Fruit fly (Drosophila melanogaster) whole organism, embryonic: Measurements from ENCODE around the gene Ythdc1.

Source experiments
- Atf-2 ChIP-seq: fragments of 200-800 bp; sonication (Bioruptor generic); optimal IDR thresholded peaks from 2 replicates; lab custom pipeline; 2016; ENCODE audit warnings: missing biosample characterization, missing genetic modification characterization
- Atf6 ChIP-seq: fragments of 200-800 bp; sonication (Bioruptor generic); IDR thresholded peaks from 2 replicates; pipeline ENCODE4 v1.3.6; 2022; ENCODE audit warnings: missing biosample characterization, missing genetic modification characterization
- CG12299 ChIP-seq: fragments of 200-800 bp; sonication (Bioruptor generic); optimal IDR thresholded peaks from 2 replicates; lab custom pipeline; 2018; ENCODE audit warnings: missing biosample characterization, mild to moderate bottlenecking, missing genetic modification characterization
- CG12391 ChIP-seq: fragments of 200-800 bp; sonication (Bioruptor generic); optimal IDR thresholded peaks from 3 replicates; lab custom pipeline; 2018; ENCODE audit warnings: missing biosample characterization, mild to moderate bottlenecking, missing genetic modification characterization, moderate library complexity
- CG12769 ChIP-seq: fragments of 200-800 bp; sonication (Bioruptor generic); optimal IDR thresholded peaks from 2 replicates; lab custom pipeline; 2019; ENCODE audit warnings: missing biosample characterization, mild to moderate bottlenecking, missing genetic modification characterization, moderate library complexity
- CG14014 ChIP-seq: fragments of 200-800 bp; sonication (Bioruptor generic); IDR thresholded peaks from 2 replicates; pipeline ENCODE4 v1.3.6; 2022; ENCODE audit warnings: missing biosample characterization, missing genetic modification characterization
- CG14710 ChIP-seq: fragments of 200-800 bp; sonication (Bioruptor generic); optimal IDR thresholded peaks from 3 replicates; lab custom pipeline; 2019; ENCODE audit warnings: missing biosample characterization, mild to moderate bottlenecking, missing genetic modification characterization, moderate library complexity
- CG15011 ChIP-seq: fragments of 200-800 bp; sonication (Bioruptor generic); optimal IDR thresholded peaks from 3 replicates; lab custom pipeline; 2018; ENCODE audit warnings: missing biosample characterization, mild to moderate bottlenecking, missing genetic modification characterization
- CG16779 ChIP-seq: fragments of 200-800 bp; sonication (Bioruptor generic); IDR thresholded peaks from 2 replicates; pipeline ENCODE4 v1.3.6; 2022; ENCODE audit warnings: missing biosample characterization, missing genetic modification characterization
- CG2875 ChIP-seq: fragments of 200-800 bp; sonication (Bioruptor generic); optimal IDR thresholded peaks from 2 replicates; lab custom pipeline; 2017; ENCODE audit warnings: missing biosample characterization, mild to moderate bottlenecking, missing genetic modification characterization, missing genetic modification reagents
- CG32772 ChIP-seq: fragments of 200-800 bp; sonication (Bioruptor generic); IDR thresholded peaks from 2 replicates; pipeline ENCODE4 v1.3.6; 2022; ENCODE audit warnings: missing biosample characterization, missing genetic modification characterization
- CG6654 ChIP-seq: fragments of 200-800 bp; sonication (Bioruptor generic); optimal IDR thresholded peaks from 2 replicates; lab custom pipeline; 2017; ENCODE audit warnings: missing biosample characterization, mild to moderate bottlenecking, missing genetic modification characterization
- CG6791 ChIP-seq: fragments of 200-800 bp; sonication (Bioruptor generic); IDR thresholded peaks from 3 replicates; pipeline ENCODE4 v1.3.6; 2022; ENCODE audit warnings: missing biosample characterization, missing genetic modification characterization; ENCODE audit not compliant: partially characterized antibody
- CG7745 ChIP-seq: fragments of 200-800 bp; sonication (Bioruptor generic); optimal IDR thresholded peaks from 2 replicates; lab custom pipeline; 2018; ENCODE audit warnings: missing biosample characterization, mild to moderate bottlenecking, missing genetic modification characterization, moderate library complexity
- CG8388 ChIP-seq: fragments of 200-800 bp; sonication (Bioruptor generic); optimal IDR thresholded peaks from 2 replicates; lab custom pipeline; 2019; ENCODE audit warnings: missing biosample characterization, mild to moderate bottlenecking, missing genetic modification characterization, moderate library complexity
- CG9817 ChIP-seq: fragments of 200-800 bp; sonication (Bioruptor generic); optimal IDR thresholded peaks from 2 replicates; lab custom pipeline; 2018; ENCODE audit warnings: missing biosample characterization, mild to moderate bottlenecking, missing genetic modification characterization, moderate library complexity
- Dfd ChIP-seq, 2 experiments: fragments of >200 bp; optimal IDR thresholded peaks; 2 replicates each; lab custom pipeline; 2017; ENCODE audit warnings: missing biosample characterization in 2 of 2, missing genetic modification characterization in 2 of 2
- Hand ChIP-seq: fragments of 200-800 bp; sonication (Bioruptor generic); optimal IDR thresholded peaks from 2 replicates; lab custom pipeline; 2017; ENCODE audit warnings: mild to moderate bottlenecking, missing biosample characterization, missing genetic modification reagents, missing genetic modification characterization
- Hr39 ChIP-seq: fragments of >200 bp; optimal IDR thresholded peaks from 2 replicates; lab custom pipeline; 2017
- Kr ChIP-seq: fragments of 200-800 bp; sonication (Bioruptor generic); optimal IDR thresholded peaks from 2 replicates; lab custom pipeline; 2017; ENCODE audit warnings: missing biosample characterization, mild to moderate bottlenecking, missing genetic modification characterization
- NFAT ChIP-seq: fragments of 200-800 bp; sonication (Bioruptor generic); IDR thresholded peaks from 2 replicates; pipeline ENCODE4 v1.3.6; 2022; ENCODE audit warnings: missing biosample characterization, missing genetic modification characterization
- Nf-YA ChIP-seq: fragments of 200-800 bp; sonication (Bioruptor generic); IDR thresholded peaks from 2 replicates; pipeline ENCODE4 v1.3.6; 2022; ENCODE audit warnings: missing biosample characterization, missing genetic modification characterization
- Ptx1 ChIP-seq: fragments of 200-800 bp; sonication (Bioruptor generic); IDR thresholded peaks from 2 replicates; pipeline ENCODE4 v1.3.6; 2022; ENCODE audit warnings: missing biosample characterization, missing genetic modification characterization
- Ravus ChIP-seq: fragments of 200-800 bp; sonication (Bioruptor generic); IDR thresholded peaks from 2 replicates; pipeline ENCODE4 v1.3.6; 2022; ENCODE audit warnings: missing biosample characterization, missing genetic modification characterization
- Rfx ChIP-seq: fragments of 200-800 bp; sonication (Bioruptor generic); IDR thresholded peaks from 2 replicates; pipeline ENCODE4 v1.3.6; 2022; ENCODE audit warnings: missing biosample characterization, missing genetic modification characterization
- Side ChIP-seq: fragments of 200-800 bp; sonication (Bioruptor generic); optimal IDR thresholded peaks from 2 replicates; lab custom pipeline; 2016; ENCODE audit warnings: missing biosample characterization, missing genetic modification characterization
- amos ChIP-seq: fragments of 200-800 bp; sonication (Bioruptor generic); IDR thresholded peaks from 2 replicates; pipeline ENCODE4 v1.3.6; 2022; ENCODE audit warnings: missing biosample characterization, missing genetic modification characterization; ENCODE audit not compliant: partially characterized antibody
- bigmax ChIP-seq: fragments of 200-800 bp; sonication (Bioruptor generic); optimal IDR thresholded peaks from 2 replicates; lab custom pipeline; 2018; ENCODE audit warnings: missing biosample characterization, mild to moderate bottlenecking, missing genetic modification characterization
- br ChIP-seq: fragments of >200 bp; optimal IDR thresholded peaks from 2 replicates; lab custom pipeline; 2017
- bsh ChIP-seq, 2 experiments: fragments of 200-800 bp; sonication (Bioruptor generic); optimal IDR thresholded peaks; 2 replicates each; lab custom pipeline; 2017 to 2018; ENCODE audit warnings: mild to moderate bottlenecking in 2 of 2, missing biosample characterization in 2 of 2, missing genetic modification characterization in 2 of 2, moderate library complexity in 1 of 2
- cg ChIP-seq: fragments of 200-800 bp; sonication (Bioruptor generic); optimal IDR thresholded peaks from 3 replicates; lab custom pipeline; 2019; ENCODE audit warnings: missing biosample characterization, mild to moderate bottlenecking, missing genetic modification characterization, moderate library complexity
- chinmo ChIP-seq: fragments of 200-800 bp; sonication (Bioruptor generic); IDR thresholded peaks from 4 replicates; pipeline ENCODE4 v1.3.6; 2022; ENCODE audit warnings: missing biosample characterization, missing genetic modification characterization; ENCODE audit not compliant: partially characterized antibody
- chm ChIP-seq: fragments of 200-800 bp; sonication (Bioruptor generic); IDR thresholded peaks from 2 replicates; pipeline ENCODE4 v1.3.6; 2022; ENCODE audit warnings: missing biosample characterization, missing genetic modification characterization
- dmrt99B ChIP-seq: fragments of 200-800 bp; sonication (Bioruptor generic); optimal IDR thresholded peaks from 2 replicates; lab custom pipeline; 2018; ENCODE audit warnings: missing biosample characterization, mild to moderate bottlenecking, missing genetic modification characterization, moderate library complexity
- insv ChIP-seq, 2 experiments: fragments of 200-800 bp; sonication (Bioruptor generic); optimal IDR thresholded peaks; 3 replicates each; lab custom pipeline; 2016 to 2018; ENCODE audit warnings: missing biosample characterization in 2 of 2, missing genetic modification characterization in 2 of 2
- klu ChIP-seq: fragments of 200-800 bp; sonication (Bioruptor generic); IDR thresholded peaks from 2 replicates; pipeline ENCODE4 v1.3.6; 2022; ENCODE audit warnings: missing biosample characterization, missing genetic modification characterization
- maf-S ChIP-seq: fragments of 200-800 bp; sonication (Bioruptor generic); optimal IDR thresholded peaks from 2 replicates; lab custom pipeline; 2016; ENCODE audit warnings: missing biosample characterization, missing genetic modification characterization
- nmo ChIP-seq: fragments of 200-800 bp; sonication (Bioruptor generic); optimal IDR thresholded peaks from 2 replicates; lab custom pipeline; 2018; ENCODE audit warnings: missing biosample characterization, mild to moderate bottlenecking, missing genetic modification characterization, moderate library complexity
- onecut ChIP-seq: fragments of 200-800 bp; sonication (Bioruptor generic); IDR thresholded peaks from 2 replicates; pipeline ENCODE4 v1.3.6; 2022; ENCODE audit warnings: missing biosample characterization, missing genetic modification characterization
- phol ChIP-seq: fragments of 200-800 bp; sonication (Bioruptor generic); optimal IDR thresholded peaks from 3 replicates; lab custom pipeline; 2018; ENCODE audit warnings: missing biosample characterization, mild to moderate bottlenecking, missing genetic modification characterization, moderate library complexity
- pnt ChIP-seq: fragments of 200-800 bp; sonication (Bioruptor generic); optimal IDR thresholded peaks from 3 replicates; lab custom pipeline; 2016; ENCODE audit warnings: missing biosample characterization, missing genetic modification characterization
- pum ChIP-seq: fragments of 200-800 bp; sonication (Bioruptor generic); optimal IDR thresholded peaks from 2 replicates; lab custom pipeline; 2016; ENCODE audit warnings: missing biosample characterization, missing genetic modification characterization
- pzg ChIP-seq: fragments of 200-800 bp; sonication (Bioruptor generic); optimal IDR thresholded peaks from 3 replicates; lab custom pipeline; 2018; ENCODE audit warnings: missing biosample characterization, mild to moderate bottlenecking, missing genetic modification characterization, moderate library complexity
- scrt ChIP-seq: fragments of 200-800 bp; sonication (Bioruptor generic); optimal IDR thresholded peaks from 2 replicates; lab custom pipeline; 2018; ENCODE audit warnings: missing biosample characterization, mild to moderate bottlenecking, missing genetic modification characterization, moderate library complexity
- sens ChIP-seq: fragments of 200-800 bp; sonication (Bioruptor generic); peaks from one replicate; lab custom pipeline; 2016; ENCODE audit warnings: missing biosample characterization, missing genetic modification characterization
- slou ChIP-seq: fragments of 200-800 bp; sonication (Bioruptor generic); optimal IDR thresholded peaks from 3 replicates; lab custom pipeline; 2016; ENCODE audit warnings: missing biosample characterization, missing genetic modification characterization
- sob ChIP-seq: fragments of 200-800 bp; sonication (Bioruptor generic); IDR thresholded peaks from 2 replicates; pipeline ENCODE4 v1.3.6; 2022; ENCODE audit warnings: missing biosample characterization, missing genetic modification characterization
- tx ChIP-seq: fragments of 200-800 bp; sonication (Bioruptor generic); optimal IDR thresholded peaks from 2 replicates; lab custom pipeline; 2016; ENCODE audit warnings: missing biosample characterization, missing genetic modification characterization
- zen2 ChIP-seq: fragments of 200-800 bp; sonication (Bioruptor generic); IDR thresholded peaks from 3 replicates; pipeline ENCODE4 v1.3.6; 2022; ENCODE audit warnings: missing biosample characterization, missing genetic modification characterization; ENCODE audit not compliant: partially characterized antibody

Gene Ythdc1

DNA sequence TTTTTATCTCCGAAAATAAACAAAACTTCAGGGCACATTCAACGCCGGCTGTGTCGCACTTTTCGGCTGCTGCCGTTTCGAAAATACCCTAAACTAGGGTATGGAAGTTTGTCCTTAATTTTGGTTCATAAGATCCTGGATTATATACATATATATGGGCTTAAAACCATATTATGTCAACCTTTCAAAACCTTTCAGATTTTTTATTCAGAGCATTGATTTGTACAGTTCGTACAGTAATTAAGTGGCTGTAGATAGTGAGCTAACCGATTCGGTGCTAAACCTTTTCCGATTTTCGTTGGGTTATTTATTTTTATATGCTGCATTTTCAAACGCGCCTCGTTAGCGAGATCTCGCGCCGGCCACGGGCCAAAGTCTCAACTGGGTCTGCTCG lies 15.7 kb upstream of the Ythdc1 start (continued):
- TF ChIP-seq zen2 (GFP tag; lab: Robert Waterston, UW) (no peak), pzg (GFP tag; lab: Kevin White, UChicago) (no peak), bigmax (GFP tag; lab: Kevin White, UChicago) (no peak), slou (no peak), CG6791 (GFP tag; lab: Robert Waterston, UW) (no peak), Atf-2 (GFP tag; lab: Kevin White, UChicago) (no peak), chm (GFP tag; lab: Robert Waterston, UW) (no peak), CG12769 (tag; lab: Kevin White, UChicago) (no peak), CG8388 (GFP tag; lab: Kevin White, UChicago) (peak; percentile 33), br (lab: Kevin White, UChicago) (no peak), CG9817 (no peak), cg (GFP tag; lab: Kevin White, UChicago) (no peak), CG15011 (no peak), Kr (no peak), CG7745 (tag; lab: Kevin White, UChicago) (no peak), phol (tag; lab: Kevin White, UChicago) (peak; percentile 79), Hr39 (lab: Kevin White, UChicago) (no peak), klu (no peak), pnt (GFP tag; lab: Kevin White, UChicago) (no peak), Nf-YA (GFP tag; lab: Robert Waterston, UW) (no peak), NFAT (no peak)

DNA sequence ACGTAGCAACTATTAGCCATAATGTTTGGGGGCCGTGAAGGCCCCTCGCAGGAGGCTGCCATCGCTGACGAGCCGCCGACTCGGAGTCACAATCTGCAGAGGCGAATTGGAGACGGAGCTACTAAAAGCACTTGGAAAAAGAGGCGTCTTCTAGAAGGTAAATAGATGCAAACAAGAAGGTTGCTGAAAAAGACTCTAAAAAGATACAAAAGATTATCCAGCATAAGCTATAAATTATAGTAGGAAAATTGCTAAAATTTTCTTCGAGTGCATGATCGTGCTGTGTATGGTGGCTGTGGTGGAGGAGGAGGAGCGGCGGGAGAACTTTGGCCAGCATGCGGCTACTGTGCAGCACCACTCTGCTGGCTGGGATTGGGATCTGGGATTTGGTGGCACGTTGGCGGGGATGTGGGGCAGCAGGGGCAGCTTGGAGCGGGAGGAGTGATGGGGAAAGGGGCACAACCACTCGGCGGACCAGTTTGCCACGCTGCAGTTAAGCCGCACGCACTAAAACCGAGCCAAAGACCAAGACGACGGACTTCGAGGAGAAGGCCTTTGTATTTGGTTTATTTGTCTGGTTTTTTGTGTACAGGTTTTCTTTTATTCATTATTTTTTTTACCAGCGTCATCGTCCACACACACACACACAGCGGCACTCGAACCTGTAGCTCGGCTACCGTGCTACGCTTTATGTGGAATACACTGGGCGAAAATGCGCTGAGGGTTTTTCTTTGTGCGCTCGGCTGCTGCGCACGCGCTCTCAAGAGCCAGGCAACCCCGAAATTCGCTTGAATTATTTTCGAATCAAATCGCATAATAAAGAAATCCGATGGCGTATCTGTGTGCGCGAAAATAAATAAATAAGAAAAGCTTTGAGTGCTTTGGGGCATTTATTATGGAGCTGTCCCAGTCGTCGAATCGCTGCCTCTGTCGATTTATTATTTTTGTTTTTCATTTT lies 15.0 kb upstream of the Ythdc1 start:
- TF ChIP-seq nmo (GFP tag; lab: Kevin White, UChicago) (no peak), CG14014 (no peak), bsh (GFP tag; optimal IDR thresholded peaks at IDR 0.05; lab: Kevin White, UChicago) (peak in 1 of 2 experiments; percentile 44), Rfx (peak; percentile 38; the same call in 1 of the 2 replicates), pum (no peak), scrt (no peak), CG16779 (GFP tag; lab: Robert Waterston, UW) (no peak), amos (GFP tag; lab: Robert Waterston, UW) (no peak), insv (GFP tag; optimal IDR thresholded peaks at IDR 0.05; lab: Kevin White, UChicago) (no peak), CG6654 (no peak), CG32772 (peak; percentile 47), Ptx1 (peak; percentile 25), CG12391 (tag; lab: Kevin White, UChicago) (peak; percentile 13), Dfd (GFP tag; optimal IDR thresholded peaks at IDR 0.05; lab: Kevin White, UChicago) (no peak), maf-S (GFP tag; lab: Kevin White, UChicago) (no peak), Atf6 (GFP tag; lab: Robert Waterston, UW) (no peak), onecut (GFP tag; lab: Robert Waterston, UW) (no peak), Hand (GFP tag; lab: Kevin White, UChicago) (no peak), CG14710 (no peak), tx (GFP tag; lab: Kevin White, UChicago) (no peak), sob (GFP tag; lab: Robert Waterston, UW) (peak; percentile 42), sens (peak; percentile 82), Ravus (GFP tag; lab: Robert Waterston, UW) (no peak; the same call in 1 of the 2 replicates), CG7745 (tag; lab: Kevin White, UChicago) (no peak), CG12299 (tag; lab: Kevin White, UChicago) (peak; percentile 17), chinmo (GFP tag; lab: Robert Waterston, UW) (0 out of 4 replicates have a peak, but pooled peaks have one; percentile 65), CG2875 (no peak), Side (GFP tag; lab: Kevin White, UChicago) (no peak), dmrt99B (tag; lab: Kevin White, UChicago) (no peak), pnt (GFP tag; lab: Kevin White, UChicago) (no peak)
